Fruit fly (Drosophila melanogaster): ENCODE measurements around the gene Naa30A.

The Naa30A gene

dm6 chrX:1380350-1381060 lies 38.6 kb downstream of the Naa30A start, which contains the start of the genes CG3719 and CG32813 (continued):
- TF ChIP-seq salm (tag; optimal IDR thresholded peaks at IDR 0.05): no peak
- TF ChIP-seq unc-4 (GFP tag; IDR thresholded peaks at IDR 0.05; ENCODE audit: partially characterized antibody): no peak
- no peak for TF ChIP-seq TFAM (GFP tag; optimal IDR thresholded peaks at IDR 0.05)
- TF ChIP-seq Nf-YB (GFP tag; optimal IDR thresholded peaks at IDR 0.05): no peak
- TF ChIP-seq YL-1 (GFP tag; optimal IDR thresholded peaks at IDR 0.05): peak; percentile 32
- no peak for TF ChIP-seq Eip74EF (GFP tag; optimal IDR thresholded peaks at IDR 0.05)
- TF ChIP-seq jigr1 (GFP tag; IDR thresholded peaks at IDR 0.05): no peak
- no peak for TF ChIP-seq Jarid2 (GFP tag; optimal IDR thresholded peaks at IDR 0.05)
- TF ChIP-seq CG11696 (GFP tag; IDR thresholded peaks at IDR 0.05): no peak
- peak; percentile 71 for TF ChIP-seq CG4617 (GFP tag; optimal IDR thresholded peaks at IDR 0.05; ENCODE audit: borderline replicate concordance)
- no peak for TF ChIP-seq pb (GFP tag; optimal IDR thresholded peaks at IDR 0.05)
- TF ChIP-seq tap (tag; optimal IDR thresholded peaks at IDR 0.05): no peak
- peak; percentile 20 for TF ChIP-seq gfzf (GFP tag; optimal IDR thresholded peaks at IDR 0.05)
- no peak for TF ChIP-seq CG1024 (GFP tag; IDR thresholded peaks at IDR 0.05)
- no peak for TF ChIP-seq MESR4 (GFP tag; optimal IDR thresholded peaks at IDR 0.05)
- no peak for TF ChIP-seq Awh (GFP tag; IDR thresholded peaks at IDR 0.05)
- no peak for TF ChIP-seq gsb-n (tag; optimal IDR thresholded peaks at IDR 0.05)
- TF ChIP-seq CHES-1-like (GFP tag; optimal IDR thresholded peaks at IDR 0.05): peak; percentile 32
- TF ChIP-seq CG12155 (GFP tag; optimal IDR thresholded peaks at IDR 0.05): no peak
- no peak for TF ChIP-seq CG18262 (tag; optimal IDR thresholded peaks at IDR 0.05)
- TF ChIP-seq CG15479 (GFP tag; optimal IDR thresholded peaks at IDR 0.05): no peak
- no peak for TF ChIP-seq CG10274 (GFP tag; optimal IDR thresholded peaks at IDR 0.05)
- no peak for TF ChIP-seq CG31388 (GFP tag; optimal IDR thresholded peaks at IDR 0.05)
- peak; percentile 0 for TF ChIP-seq Fer3 (tag; optimal IDR thresholded peaks at IDR 0.05)
- TF ChIP-seq esg (GFP tag; conservative IDR thresholded peaks at IDR 0.05): no peak
- no peak for TF ChIP-seq B-H1 (GFP tag; IDR thresholded peaks at IDR 0.05)
- peak; percentile 19 for TF ChIP-seq Hr3 (GFP tag; optimal IDR thresholded peaks at IDR 0.05)
- TF ChIP-seq BEAF-32 (GFP tag; optimal IDR thresholded peaks at IDR 0.05): peak; percentile 36
- TF ChIP-seq maf-S (GFP tag; optimal IDR thresholded peaks at IDR 0.05): peak; percentile 8
- no peak for TF ChIP-seq CG11085 (GFP tag; IDR thresholded peaks at IDR 0.05)
- no peak for TF ChIP-seq nom (GFP tag; optimal IDR thresholded peaks at IDR 0.05)
- 0 out of 2 replicates have a peak, but pooled peaks have one; percentile 9 for TF ChIP-seq Ptx1 (GFP tag; IDR thresholded peaks at IDR 0.05)
- 0 out of 3 replicates have a peak, but pooled peaks have one; percentile 28 for TF ChIP-seq CG16813 (GFP tag; IDR thresholded peaks at IDR 0.05; ENCODE audit: partially characterized antibody)
- no peak for TF ChIP-seq CG18011 (GFP tag; optimal IDR thresholded peaks at IDR 0.05)
- no peak for TF ChIP-seq B-H2 (GFP tag; optimal IDR thresholded peaks at IDR 0.05)
- TF ChIP-seq bigmax (GFP tag; optimal IDR thresholded peaks at IDR 0.05): no peak
- no peak for TF ChIP-seq CG4404 (GFP tag; IDR thresholded peaks at IDR 0.05)
- TF ChIP-seq sisA (GFP tag; IDR thresholded peaks at IDR 0.05): 0 out of 2 replicates have a peak, but pooled peaks have one; percentile 14
- TF ChIP-seq CG9797 (GFP tag; optimal IDR thresholded peaks at IDR 0.05): peak; percentile 1
- no peak for TF ChIP-seq CG43689 (GFP tag; IDR thresholded peaks at IDR 0.05)
- TF ChIP-seq nerfin-2 (GFP tag; IDR thresholded peaks at IDR 0.05; ENCODE audit: partially characterized antibody): no peak
- TF ChIP-seq lola (GFP tag; optimal IDR thresholded peaks at IDR 0.05): no peak
- no peak for TF ChIP-seq H15 (GFP tag; IDR thresholded peaks at IDR 0.05)
- 0 out of 2 replicates have a peak, but pooled peaks have one; percentile 8 for TF ChIP-seq E2f1 (GFP tag; IDR thresholded peaks at IDR 0.05)
- peak; percentile 77 for TF ChIP-seq CG17186 (GFP tag; optimal IDR thresholded peaks at IDR 0.05)
- no peak for TF ChIP-seq aop (GFP tag; IDR thresholded peaks at IDR 0.05)
- peak; percentile 40 for TF ChIP-seq CG13424 (tag; optimal IDR thresholded peaks at IDR 0.05)
- peak; percentile 37; the same call in 1 of the 2 replicates for TF ChIP-seq lmd (GFP tag; IDR thresholded peaks at IDR 0.05)
- no peak for TF ChIP-seq Doc2 (GFP tag; IDR thresholded peaks at IDR 0.05)

Data from whole organism, embryonic.